Fruit fly (Drosophila melanogaster) S2 (cell line): ENCODE measurements around the gene grp.

Experiments used
- CG8478 ChIP-seq: fragments of >200 bp; optimal IDR thresholded peaks from 2 replicates; lab custom pipeline; 2018
- CTCF ChIP-seq, 2 experiments: fragments of >200 bp; optimal IDR thresholded peaks; 2 replicates each; lab custom pipeline; 2018

- TF ChIP-seq CG8478 (lab: Kevin White, UChicago) (no peak), CTCF (optimal IDR thresholded peaks at IDR 0.05; lab: Kevin White, UChicago) (no peak)
These were observed 22.4 kb upstream of the grp start for dm6 chr2L:16657467-16657866.
